Worm (Caenorhabditis elegans) whole organism, L2 larva: ENCODE data around the gene math-13.

Experiments used
- R02D3.7 ChIP-seq: fragments of 150-350 bp; optimal IDR thresholded peaks from 2 replicates; lab custom pipeline; 2014; ENCODE audit warnings: missing biosample characterization, missing genetic modification characterization
- ama-1 ChIP-seq: fragments of 150-350 bp; optimal IDR thresholded peaks from 2 replicates; lab custom pipeline; 2018; ENCODE audit warnings: inconsistent platforms
- ceh-16 ChIP-seq: fragments of 150-350 bp; optimal IDR thresholded peaks from 2 replicates; lab custom pipeline; 2014; ENCODE audit warnings: missing biosample characterization, missing genetic modification characterization
- lin-13 ChIP-seq: fragments of 150-350 bp; optimal IDR thresholded peaks from 2 replicates; lab custom pipeline; 2014; ENCODE audit warnings: missing biosample characterization, missing genetic modification reagents, missing genetic modification characterization
- mdl-1 ChIP-seq, 2 experiments: fragments of 150-350 bp in 1 of 2; sonication (generic microtip) in 1 of 2; optimal IDR thresholded peaks; 2 replicates each; lab custom pipeline; 2017; ENCODE audit warnings: missing biosample characterization in 2 of 2, missing genetic modification characterization in 2 of 2
- nhr-10 ChIP-seq: sonication (generic microtip); optimal IDR thresholded peaks from 2 replicates; lab custom pipeline; 2017; ENCODE audit warnings: missing biosample characterization, missing genetic modification characterization
- nhr-237 ChIP-seq: fragments of 150-350 bp; optimal IDR thresholded peaks from 2 replicates; lab custom pipeline; 2014; ENCODE audit warnings: missing biosample characterization, missing genetic modification characterization
- nhr-6 ChIP-seq: fragments of 150-350 bp; optimal IDR thresholded peaks from 2 replicates; lab custom pipeline; 2014; ENCODE audit warnings: missing biosample characterization, missing genetic modification characterization
- unc-55 ChIP-seq: fragments of 150-350 bp; sonication (generic microtip); optimal IDR thresholded peaks from 3 replicates; lab custom pipeline; 2014; ENCODE audit warnings: missing biosample characterization, missing genetic modification reagents, missing genetic modification characterization
- unc-62 ChIP-seq: fragments of 150-350 bp; optimal IDR thresholded peaks from 2 replicates; lab custom pipeline; 2014; ENCODE audit warnings: missing biosample characterization, missing genetic modification reagents, missing genetic modification characterization
- zag-1 ChIP-seq: fragments of 150-350 bp; optimal IDR thresholded peaks from 2 replicates; lab custom pipeline; 2014; ENCODE audit warnings: missing biosample characterization, missing genetic modification characterization

DNA sequence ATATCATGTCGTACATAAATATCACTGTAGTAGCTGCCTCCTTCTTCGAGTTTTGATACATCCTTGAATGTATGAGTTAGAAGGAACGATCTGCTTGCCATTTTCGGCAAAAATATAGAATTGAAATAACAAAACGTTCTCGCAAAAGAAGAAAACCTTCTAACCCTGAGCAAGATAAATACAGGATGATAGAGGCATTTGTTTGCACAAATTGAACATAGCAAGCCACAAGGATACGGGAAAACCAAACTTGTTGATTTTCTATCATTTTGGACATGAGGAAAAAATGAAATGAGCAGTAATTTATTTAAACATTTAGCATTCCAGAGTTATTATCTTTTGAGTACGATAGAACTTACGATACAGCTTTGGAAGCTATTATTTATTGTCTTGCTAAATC is 13.3 kb downstream of the math-13 start, which contains the start of gene math-8:
- no peak for TF ChIP-seq lin-13
- TF ChIP-seq nhr-237 (tag; lab: Kevin White, UChicago) = no peak
- no peak for TF ChIP-seq unc-55 (GFP tag; lab: Kevin White, UChicago)
- TF ChIP-seq nhr-10 (tag; lab: Kevin White, UChicago) = no peak
- TF ChIP-seq zag-1 = no peak
- TF ChIP-seq nhr-6 = no peak
- no peak for TF ChIP-seq unc-62
- TF ChIP-seq ceh-16 (tag; lab: Kevin White, UChicago) = no peak
- no peak for TF ChIP-seq ama-1 (lab: Kevin White, UChicago)
- no peak for TF ChIP-seq R02D3.7 (tag; lab: Kevin White, UChicago)
- no peak for TF ChIP-seq mdl-1 (tag; optimal IDR thresholded peaks at IDR 0.05; lab: Kevin White, UChicago)
